Fruit fly (Drosophila melanogaster) whole organism: ENCODE results near the gene CG8852.

ENCODE experiments used
- CG8478 ChIP-seq: fragments of >200 bp; optimal IDR thresholded peaks from 2 replicates; lab custom pipeline; 2018; ENCODE audit warnings: inconsistent platforms
- Dll ChIP-seq: fragments of >200 bp; optimal IDR thresholded peaks from 2 replicates; lab custom pipeline; 2017
- pan ChIP-seq: fragments of >200 bp; optimal IDR thresholded peaks from 2 replicates; lab custom pipeline; 2017
- psq ChIP-seq: fragments of >200 bp; optimal IDR thresholded peaks from 2 replicates; lab custom pipeline; 2017
- usp ChIP-seq: fragments of >200 bp; optimal IDR thresholded peaks from 2 replicates; lab custom pipeline; 2017; ENCODE audit warnings: missing biosample characterization, missing genetic modification characterization, mixed read lengths

dm6 chr2L:3557471-3557870, 32.5 kb downstream of the CG8852 start:
- TF ChIP-seq usp (GFP tag; lab: Kevin White, UChicago), result no peak
- no peak for TF ChIP-seq psq (lab: Kevin White, UChicago)
- no peak for TF ChIP-seq CG8478 (lab: Kevin White, UChicago)
- TF ChIP-seq pan (lab: Kevin White, UChicago), result no peak
- no peak for TF ChIP-seq Dll (lab: Kevin White, UChicago)
